Worm (Caenorhabditis elegans) whole organism, mixed stage, embryonic: ENCODE measurements around the gene H06I04.3.

Source experiments
- ces-1 ChIP-seq: fragments of 150-350 bp; optimal IDR thresholded peaks from 2 replicates; lab custom pipeline; 2014; ENCODE audit warnings: missing biosample characterization, missing genetic modification reagents, missing genetic modification characterization
- elt-3 ChIP-seq: fragments of 150-350 bp; optimal IDR thresholded peaks from 2 replicates; lab custom pipeline; 2014; ENCODE audit warnings: missing biosample characterization, missing genetic modification characterization
- lin-13 ChIP-seq: fragments of 150-350 bp; optimal IDR thresholded peaks from 2 replicates; lab custom pipeline; 2014; ENCODE audit warnings: missing biosample characterization, missing genetic modification characterization
- lin-32 ChIP-seq: fragments of 200-800 bp; sonication (Bioruptor generic); optimal IDR thresholded peaks from 2 replicates; lab custom pipeline; 2018; ENCODE audit warnings: mild to moderate bottlenecking, missing genetic modification characterization, missing compliant biosample characterization
- lsy-2 ChIP-seq: fragments of 150-350 bp; optimal IDR thresholded peaks from 2 replicates; lab custom pipeline; 2014; ENCODE audit warnings: missing biosample characterization, missing genetic modification characterization
- mep-1 ChIP-seq: fragments of 150-350 bp; optimal IDR thresholded peaks from 2 replicates; lab custom pipeline; 2017; ENCODE audit warnings: missing biosample characterization, missing genetic modification reagents, missing genetic modification characterization, inconsistent platforms
- nhr-237 ChIP-seq: fragments of 150-350 bp; optimal IDR thresholded peaks from 2 replicates; lab custom pipeline; 2014; ENCODE audit warnings: missing biosample characterization, missing genetic modification characterization
- nhr-28 ChIP-seq: fragments of 150-350 bp; optimal IDR thresholded peaks from 2 replicates; lab custom pipeline; 2014; ENCODE audit warnings: missing biosample characterization, missing genetic modification characterization
- nhr-76 ChIP-seq: sonication (generic microtip); optimal IDR thresholded peaks from 2 replicates; lab custom pipeline; 2017; ENCODE audit warnings: missing biosample characterization, missing genetic modification characterization
- pha-4 ChIP-seq: fragments of 150-350 bp; optimal IDR thresholded peaks from 2 replicates; lab custom pipeline; 2018; ENCODE audit warnings: missing biosample characterization, missing genetic modification reagents, missing genetic modification characterization
- zip-8 ChIP-seq: fragments of 150-350 bp; optimal IDR thresholded peaks from 2 replicates; lab custom pipeline; 2014; ENCODE audit warnings: missing biosample characterization, missing genetic modification characterization

ce11 chrIII:3040735-3041439 lies 29.4 kb upstream of the H06I04.3 start, which contains the start of gene daf-2:
- TF ChIP-seq nhr-28 (tag; lab: Kevin White, UChicago) = no peak
- no peak for TF ChIP-seq nhr-237
- no peak for TF ChIP-seq pha-4 (tag; lab: Kevin White, UChicago)
- TF ChIP-seq elt-3 (tag; lab: Kevin White, UChicago) = no peak
- TF ChIP-seq lsy-2 (tag; lab: Kevin White, UChicago) = no peak
- TF ChIP-seq nhr-76 (tag; lab: Kevin White, UChicago) = no peak
- TF ChIP-seq lin-13 (tag; lab: Kevin White, UChicago) = no peak
- no peak for TF ChIP-seq lin-32 (GFP tag; lab: Kevin White, UChicago)
- no peak for TF ChIP-seq zip-8 (tag; lab: Kevin White, UChicago)
- TF ChIP-seq ces-1 (GFP tag; lab: Kevin White, UChicago) = no peak
- no peak for TF ChIP-seq mep-1 (tag; lab: Kevin White, UChicago)
